Fruit fly (Drosophila melanogaster): ENCODE results near the gene Tgt.

The Tgt gene

DNA sequence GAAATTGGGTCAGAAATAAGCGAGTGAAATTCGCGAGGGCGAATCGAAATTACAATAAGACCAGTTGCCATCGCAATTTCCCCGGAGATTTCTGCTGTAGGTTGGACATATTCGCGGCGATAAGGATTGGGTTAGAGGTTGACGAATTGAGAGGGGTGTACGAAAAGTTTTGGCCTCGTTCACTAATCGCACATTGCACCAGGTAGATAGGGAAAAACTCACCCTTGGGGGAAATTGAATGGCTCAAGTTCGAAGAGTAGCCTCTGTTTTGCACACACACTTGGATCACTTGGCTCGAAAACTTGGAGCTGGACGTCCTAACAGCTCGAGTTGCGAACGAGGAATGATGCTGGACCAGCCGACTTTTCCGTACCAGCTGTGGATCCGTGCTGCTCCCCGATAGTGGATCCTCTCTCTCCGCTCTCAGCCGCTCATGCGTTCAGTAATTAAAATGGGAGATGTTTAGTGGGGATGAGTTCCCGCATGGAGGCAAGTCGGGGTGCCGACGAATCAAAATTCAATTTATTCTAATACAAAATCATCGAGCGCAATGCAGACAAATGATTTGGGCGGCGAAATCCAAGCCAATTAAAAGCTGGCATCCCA, 20.2 kb upstream of the Tgt start, which contains the start of gene CG5080:
Gene CG5080, minus strand, starts transcription at position 349 of the 606 bp plus-strand sequence.
- TF ChIP-seq CTCF (optimal IDR thresholded peaks at IDR 0.05): no peak
- no peak for TF ChIP-seq CG8478 (optimal IDR thresholded peaks at IDR 0.05)

DNA sequence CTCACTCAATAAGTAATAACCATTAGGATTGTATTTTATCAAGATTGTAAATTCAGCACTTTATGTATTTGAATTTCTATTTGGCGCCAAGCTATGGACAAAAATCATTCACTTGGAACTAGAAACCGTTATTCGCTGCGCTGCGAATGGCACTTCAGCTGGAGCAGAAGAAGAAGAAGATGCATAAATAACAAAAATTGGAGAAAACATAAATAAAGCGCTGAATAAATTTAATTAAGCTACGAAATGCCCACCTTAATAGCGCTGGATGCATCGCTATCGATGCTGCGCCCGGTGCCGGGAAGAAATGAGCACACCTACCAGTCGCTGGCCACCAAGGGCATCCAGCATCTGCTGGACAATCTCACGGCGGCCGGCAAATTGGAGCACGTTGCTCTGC, 19.6 kb upstream of the Tgt start, which contains the start of gene IntS14:
Gene IntS14, plus strand, starts transcription at position 150 of the 400 bp plus-strand sequence.
- no peak for TF ChIP-seq CG8478 (optimal IDR thresholded peaks at IDR 0.05)
- TF ChIP-seq CTCF (optimal IDR thresholded peaks at IDR 0.05): no peak

DNA sequence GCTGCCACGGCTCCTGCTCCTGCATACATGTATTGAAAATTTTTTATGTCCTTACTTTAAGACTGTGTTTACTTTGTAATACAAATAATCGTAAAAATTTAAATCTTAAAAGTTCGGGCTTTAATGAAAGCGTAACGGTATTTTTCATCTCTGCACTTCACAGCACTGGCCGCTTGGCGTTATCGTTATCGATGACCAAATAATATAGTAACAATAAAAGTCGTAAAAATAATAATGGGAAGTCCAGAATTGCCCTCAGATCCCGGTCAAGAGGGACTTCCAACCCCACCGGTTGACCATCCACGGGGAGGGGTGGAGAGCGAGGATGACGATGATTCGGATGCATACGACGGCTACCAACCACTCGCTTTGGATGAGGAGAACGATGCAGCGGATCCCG, 17.5 kb upstream of the Tgt start, which contains the start of gene CG14341:
Gene CG14341, plus strand, starts transcription at position 181 of the 400 bp plus-strand sequence.
- TF ChIP-seq CTCF (optimal IDR thresholded peaks at IDR 0.05) (no peak), CG8478 (optimal IDR thresholded peaks at IDR 0.05) (no peak)

DNA sequence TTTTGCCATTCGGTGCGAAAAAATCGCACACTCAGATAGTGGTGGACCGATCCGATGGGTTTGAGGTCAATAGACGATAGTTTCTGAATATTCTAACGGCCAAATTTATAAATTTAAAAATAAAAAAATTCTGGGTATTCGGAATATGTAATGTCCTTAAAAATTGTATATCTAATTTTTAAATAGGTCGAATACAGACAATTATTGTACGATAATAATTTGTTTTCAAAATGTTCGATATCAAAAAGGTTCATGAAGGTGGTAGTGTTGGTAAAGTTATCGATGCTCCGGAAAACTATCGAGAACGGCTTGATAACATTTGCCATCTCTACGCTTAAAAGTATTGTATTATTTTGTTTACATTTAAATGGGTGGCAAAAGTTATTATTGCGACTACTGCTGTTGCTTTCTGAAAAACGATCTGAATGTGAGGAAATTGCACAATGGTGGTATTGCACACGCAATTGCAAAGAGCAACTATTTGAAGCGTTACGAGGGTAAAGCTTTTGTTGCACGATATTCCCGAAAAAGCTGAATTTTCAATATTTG, 13.9 kb upstream of the Tgt start, which contains the start of the genes CG31922 and Plap:
Gene CG31922, plus strand, starts transcription at position 315 of the 549 bp plus-strand sequence.
Gene Plap, minus strand, starts transcription at position 499 of the 549 bp plus-strand sequence.
- no peak for TF ChIP-seq CTCF (optimal IDR thresholded peaks at IDR 0.05)
- TF ChIP-seq CG8478 (optimal IDR thresholded peaks at IDR 0.05): no peak

DNA sequence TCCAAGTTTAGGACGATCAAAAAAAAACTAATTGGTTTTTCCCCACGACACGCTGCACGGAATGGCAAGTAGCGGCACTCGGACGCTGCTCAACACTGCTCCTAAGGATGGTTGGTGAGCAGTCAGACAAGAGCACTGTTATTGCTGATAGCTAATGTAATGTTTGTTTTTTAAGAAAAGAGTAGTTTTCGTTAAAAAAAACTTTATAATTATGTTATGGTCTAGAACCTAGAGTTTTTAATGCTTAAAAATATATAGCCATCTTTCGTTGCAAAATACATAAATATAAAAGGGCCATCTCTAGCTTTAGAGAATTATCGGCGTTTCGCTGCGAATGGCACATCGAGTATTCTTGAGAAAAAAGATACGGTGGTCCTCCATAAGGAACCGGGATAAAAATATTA, 11.2 kb upstream of the Tgt start, which contains the start of the genes Charon and CG4887:
Gene Charon, minus strand, starts transcription at position 102 of the 404 bp plus-strand sequence.
Gene CG4887, plus strand, starts transcription at position 306 of the 404 bp plus-strand sequence.
- TF ChIP-seq CG8478 (optimal IDR thresholded peaks at IDR 0.05) (no peak), CTCF (optimal IDR thresholded peaks at IDR 0.05) (no peak)

DNA sequence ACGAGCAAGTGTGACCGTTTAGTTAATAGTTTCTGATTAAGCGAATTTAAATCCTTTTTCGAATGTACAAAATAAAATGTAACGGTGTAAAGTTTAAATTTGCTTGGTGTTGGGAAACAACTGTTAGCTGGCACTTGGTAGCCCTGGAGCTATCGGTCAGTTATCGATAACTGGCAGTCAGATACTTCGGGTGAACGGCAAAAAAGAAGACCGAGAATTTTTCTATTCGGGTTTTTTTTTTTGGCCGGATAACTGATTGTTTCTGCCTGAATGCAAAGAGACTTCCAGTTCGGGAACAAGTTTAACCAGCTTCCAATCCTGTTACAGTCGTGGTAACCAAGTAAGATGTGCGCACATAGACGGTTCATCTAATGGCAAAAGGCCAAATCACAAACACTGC, 6.3 kb upstream of the Tgt start, which contains the start of gene CG4896:
Gene CG4896, plus strand, starts transcription at position 169 of the 400 bp plus-strand sequence.
- no peak for TF ChIP-seq CTCF (optimal IDR thresholded peaks at IDR 0.05)

DNA sequence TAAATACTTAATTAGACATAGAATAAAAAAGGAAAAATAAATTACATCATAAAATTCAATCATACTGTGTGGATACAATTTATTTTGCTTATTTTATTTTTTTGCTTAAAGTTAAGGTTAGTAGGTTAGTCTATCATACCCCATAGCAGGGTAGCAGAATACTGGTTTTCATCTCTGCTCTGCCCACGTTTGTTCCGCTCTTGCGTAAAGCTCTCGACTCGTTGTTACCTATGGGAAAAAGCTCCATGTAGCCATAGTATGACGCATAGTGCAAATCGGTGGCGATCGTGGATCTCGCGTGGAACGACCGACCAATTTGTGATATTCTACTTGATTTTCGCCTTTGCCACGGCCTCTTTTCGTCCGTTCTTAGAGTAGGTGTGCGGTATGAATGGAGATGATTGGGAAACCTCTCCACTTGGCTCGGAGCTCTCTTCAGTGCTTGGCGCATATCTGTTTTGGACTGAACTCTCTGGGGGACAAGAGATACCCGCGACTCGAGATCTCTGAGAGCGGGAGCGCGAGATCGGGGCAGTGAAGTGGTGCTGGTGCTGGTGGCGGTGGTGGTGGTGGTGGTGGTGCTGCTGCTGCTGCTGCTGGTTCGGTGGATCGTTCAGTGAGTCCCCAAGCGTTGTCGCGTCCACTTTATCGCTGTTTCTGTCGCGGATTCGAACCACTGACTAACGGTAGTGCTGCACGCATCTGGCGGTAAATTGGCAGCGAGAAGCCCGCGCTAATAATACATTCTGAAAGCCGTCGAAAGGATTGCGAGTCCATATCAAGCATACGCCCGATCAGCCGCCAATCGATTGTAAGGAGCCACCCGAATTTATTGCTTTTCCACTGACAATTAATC, 2.0 kb downstream of the Tgt start, which contains the start of gene CG5001:
Gene CG5001, plus strand, starts transcription at position 116 of the 856 bp plus-strand sequence.
- TF ChIP-seq CG8478 (optimal IDR thresholded peaks at IDR 0.05) (no peak), CTCF (optimal IDR thresholded peaks at IDR 0.05) (no peak)

DNA sequence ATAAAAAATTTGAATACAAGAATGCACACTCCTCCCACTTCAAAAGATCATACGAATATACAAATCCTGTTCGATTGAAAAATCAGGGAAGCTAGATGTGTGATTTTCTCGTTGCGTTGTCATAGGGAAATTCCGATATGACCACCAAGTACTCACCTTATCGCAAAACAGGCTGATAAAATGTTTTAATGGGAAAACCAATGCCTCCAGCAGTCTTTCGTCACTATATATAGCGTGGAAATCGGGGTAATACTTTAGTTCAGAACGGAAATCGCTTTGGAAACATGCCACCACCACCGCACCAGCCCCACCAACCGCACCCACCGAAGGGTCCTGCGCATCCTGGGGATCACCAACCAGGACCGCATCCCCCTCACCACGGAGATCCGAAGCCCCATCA, 15.3 kb downstream of the Tgt start, which contains the start of the genes CG5139 and CG43348:
Gene CG5139, minus strand, starts transcription at position 101 of the 400 bp plus-strand sequence.
Gene CG43348, plus strand, starts transcription at position 247 of the 400 bp plus-strand sequence.
- TF ChIP-seq CG8478 (optimal IDR thresholded peaks at IDR 0.05) (no peak), CTCF (optimal IDR thresholded peaks at IDR 0.05) (no peak)

DNA sequence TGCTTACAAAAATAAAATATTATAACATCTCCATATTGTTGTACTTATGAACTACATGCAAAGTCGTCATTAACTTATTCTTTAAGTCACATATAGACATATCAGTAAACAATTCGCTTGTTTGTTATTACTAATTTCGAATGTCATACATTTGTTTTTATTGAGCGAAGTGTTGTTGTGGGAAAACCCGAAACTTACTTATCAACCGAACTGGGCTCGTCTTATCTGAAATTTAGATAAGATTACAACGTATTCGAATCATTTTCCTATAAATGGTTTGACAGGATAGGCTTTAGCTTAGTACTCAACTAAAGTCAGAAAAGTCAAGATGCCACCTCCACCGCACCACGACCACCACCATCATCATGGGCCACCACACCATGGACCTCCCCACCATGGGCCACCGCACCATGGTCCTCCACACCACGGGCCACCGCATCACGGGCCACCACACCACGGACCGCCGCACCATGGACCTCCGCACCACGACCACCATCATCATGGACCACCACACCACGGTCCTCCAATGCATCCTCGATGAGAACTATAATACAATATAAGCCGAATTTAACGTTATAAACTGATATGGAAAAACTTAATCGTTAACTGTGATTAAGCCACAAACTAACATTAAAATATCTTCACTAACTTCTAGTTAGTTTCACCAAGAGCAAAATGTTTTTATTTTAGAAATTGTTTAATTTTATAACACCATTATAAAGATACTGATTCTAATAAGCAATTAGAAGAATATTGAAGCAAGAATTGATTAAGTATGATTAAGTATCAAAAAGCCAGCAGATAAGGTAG, 16.3 kb downstream of the Tgt start, which contains the start of the genes CG43349 and CG5011:
Gene CG43349, plus strand, starts transcription at position 294 of the 810 bp plus-strand sequence.
Gene CG5011, plus strand, starts transcription at position 760 of the 810 bp plus-strand sequence.
- TF ChIP-seq CTCF (optimal IDR thresholded peaks at IDR 0.05) (no peak), CG8478 (optimal IDR thresholded peaks at IDR 0.05) (no peak)

DNA sequence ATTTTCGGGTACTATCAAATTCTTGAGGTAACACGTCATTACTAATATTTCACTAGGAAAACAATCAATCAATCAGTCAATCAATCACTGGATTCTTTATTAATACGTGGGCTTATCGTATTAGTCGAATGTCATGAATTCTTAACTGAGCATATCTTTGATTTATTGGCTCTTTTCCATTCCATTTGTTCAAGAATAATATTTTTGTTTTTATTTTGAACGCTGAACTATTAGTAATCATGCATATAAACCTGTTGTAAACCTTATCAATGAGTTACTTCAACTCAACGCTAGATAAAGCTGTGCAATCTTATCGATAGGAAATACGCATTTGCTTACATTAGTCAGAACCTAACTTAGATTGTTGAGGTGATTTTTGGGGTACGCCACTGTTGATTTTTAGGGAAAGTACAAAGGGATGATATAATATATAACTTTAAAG, 17.6 kb downstream of the Tgt start:
- no peak for TF ChIP-seq CG8478 (optimal IDR thresholded peaks at IDR 0.05)
- TF ChIP-seq CTCF (optimal IDR thresholded peaks at IDR 0.05): no peak

DNA sequence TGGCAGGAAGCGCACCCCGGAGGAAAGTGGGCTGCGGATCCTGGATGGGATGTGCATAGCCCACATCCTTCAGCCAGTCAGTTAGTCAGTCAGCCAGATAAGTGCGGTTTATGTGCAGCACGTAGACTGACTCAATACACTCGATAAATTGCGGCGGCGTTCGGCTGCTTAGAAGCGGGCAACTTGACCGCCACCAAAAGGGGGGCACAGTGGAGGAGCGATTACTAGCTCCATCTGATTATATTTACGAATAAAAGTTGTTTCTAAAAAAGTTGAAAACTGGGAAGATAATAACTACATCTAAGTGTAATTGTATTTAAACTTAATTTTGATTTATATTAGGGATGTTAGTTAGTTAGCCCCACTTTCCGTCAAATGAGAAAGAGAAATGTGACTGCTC, 18.6 kb downstream of the Tgt start:
- TF ChIP-seq CG8478 (optimal IDR thresholded peaks at IDR 0.05) (no peak), CTCF (optimal IDR thresholded peaks at IDR 0.05) (no peak)

DNA sequence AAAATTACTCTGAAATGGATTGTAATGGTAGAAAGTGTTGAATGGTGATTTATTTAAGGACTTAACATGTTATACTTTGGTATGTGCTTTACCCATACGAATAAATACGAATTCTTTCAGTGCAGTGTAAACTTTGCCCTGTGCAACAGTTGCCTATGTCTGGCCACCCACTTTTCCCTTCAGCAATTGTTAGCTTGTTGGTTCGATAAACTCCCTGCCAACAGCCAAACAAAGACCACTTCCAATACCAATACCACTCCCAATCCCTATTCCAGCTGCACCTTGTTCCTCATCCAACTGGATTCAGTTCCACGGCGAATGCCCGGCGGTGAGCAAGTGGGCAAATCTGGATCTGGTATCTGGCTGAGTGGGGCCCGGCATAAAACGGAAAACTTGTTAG, 20.1 kb downstream of the Tgt start, which contains the start of gene CG14342:
Gene CG14342, plus strand, starts transcription at position 301 of the 400 bp plus-strand sequence.
- TF ChIP-seq CG8478 (optimal IDR thresholded peaks at IDR 0.05) (no peak), CTCF (optimal IDR thresholded peaks at IDR 0.05) (no peak)

DNA sequence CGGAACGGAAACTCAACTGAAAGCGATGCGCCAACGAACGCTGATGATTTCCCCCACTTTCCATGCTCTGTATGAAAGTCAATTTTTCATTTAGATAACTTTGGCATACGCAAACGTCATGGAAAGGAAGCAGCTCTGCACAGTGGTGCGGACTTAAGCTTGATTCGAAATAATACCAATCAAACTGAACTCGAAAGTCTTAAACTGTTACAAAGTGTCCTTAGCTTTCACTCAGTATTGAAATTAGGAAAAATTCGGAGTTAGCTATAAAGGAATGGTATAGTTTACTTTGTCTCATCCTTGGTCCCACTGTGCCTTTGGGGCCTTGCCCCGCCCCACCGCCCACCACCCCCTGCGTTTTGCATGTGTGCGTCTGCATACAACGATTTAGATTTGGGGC, 23.6 kb downstream of the Tgt start:
- TF ChIP-seq CTCF (optimal IDR thresholded peaks at IDR 0.05) (no peak), CG8478 (optimal IDR thresholded peaks at IDR 0.05) (no peak)

DNA sequence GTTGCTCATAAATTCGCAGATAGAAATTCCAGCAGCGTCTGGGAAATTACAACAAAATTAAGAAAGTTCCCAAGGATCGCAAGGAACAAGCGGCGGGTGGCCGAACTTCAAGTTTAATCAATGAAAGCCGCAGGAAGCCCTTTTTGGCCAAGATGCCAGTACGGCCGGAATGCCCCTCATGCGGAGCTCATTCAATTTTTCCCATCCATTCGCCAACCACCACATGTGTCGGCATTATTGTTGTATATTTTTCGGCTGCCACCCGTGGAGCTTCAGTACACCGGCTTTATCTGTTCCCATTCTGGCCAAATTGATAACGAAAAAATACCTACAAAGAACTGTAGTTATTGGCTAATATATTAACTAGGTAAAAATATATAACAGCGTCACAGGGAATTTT, 27.7 kb downstream of the Tgt start:
- TF ChIP-seq CG8478 (optimal IDR thresholded peaks at IDR 0.05) (no peak), CTCF (optimal IDR thresholded peaks at IDR 0.05) (no peak)

Data from S2 (cell line).